Worm (Caenorhabditis elegans): ENCODE measurements around the gene C05C10.5.
A peak's percentile ranks its signal among the peaks of the same experiment; 100 is the strongest.

C05C10.5 gene

ce11 chrII:9920468-9920867 lies 18.4 kb upstream of the C05C10.5 start, which contains the start of gene pho-10:
Gene pho-10 (minus strand): TSS chrII:9920568.
- TF ChIP-seq F44E2.7 (GFP tag; IDR thresholded peaks at IDR 0.05) = no peak
- TF ChIP-seq F49E8.2 (tag; optimal IDR thresholded peaks at IDR 0.05; ENCODE audit: borderline replicate concordance) = no peak
- TF ChIP-seq lin-29 (GFP tag; IDR thresholded peaks at IDR 0.05) = no peak
- TF ChIP-seq nhr-11 (tag; optimal IDR thresholded peaks at IDR 0.05) = no peak
- TF ChIP-seq attf-4 (tag; optimal IDR thresholded peaks at IDR 0.05) = no peak
- TF ChIP-seq php-3 (GFP tag; IDR thresholded peaks at IDR 0.05) = no peak
- TF ChIP-seq hif-1 (tag; optimal IDR thresholded peaks at IDR 0.05) = no peak
- TF ChIP-seq ctbp-1 (GFP tag; IDR thresholded peaks at IDR 0.05) = no peak

ce11 chrII:9921622-9922269 lies 17.1 kb upstream of the C05C10.5 start, which contains the start of gene C05C10.2:
Gene C05C10.2 (plus strand): TSS chrII:9922219.
- TF ChIP-seq unc-62 (GFP tag; optimal IDR thresholded peaks at IDR 0.05 in 1 of 2) (peak in 1 of 2 experiments; percentile 42), unc-62 (tag; optimal IDR thresholded peaks at IDR 0.05) (no peak), Y105C5A.15 (GFP tag; IDR thresholded peaks at IDR 0.05) (no peak), nhr-11 (tag; optimal IDR thresholded peaks at IDR 0.05) (no peak), aha-1 (tag) (peak; percentile 72), dmd-8 (GFP tag; IDR thresholded peaks at IDR 0.05) (no peak), madf-9 (GFP tag; conservative IDR thresholded peaks at IDR 0.05) (no peak), php-3 (GFP tag; IDR thresholded peaks at IDR 0.05) (no peak), zip-11 (GFP tag; IDR thresholded peaks at IDR 0.05) (no peak), pqm-1 (tag; optimal IDR thresholded peaks at IDR 0.05) (no peak), lir-3 (tag; optimal IDR thresholded peaks at IDR 0.05) (no peak), ceh-32 (tag; optimal IDR thresholded peaks at IDR 0.05; ENCODE audit: poor library complexity) (no peak), lin-38 (GFP tag; IDR thresholded peaks at IDR 0.05) (no peak)

ce11 chrII:9928470-9928869 lies 10.4 kb upstream of the C05C10.5 start:
- TF ChIP-seq zip-2 (tag; optimal IDR thresholded peaks at IDR 0.05) (no peak), aha-1 (tag) (peak; percentile 91)

- no peak for TF ChIP-seq fkh-10 (GFP tag; optimal IDR thresholded peaks at IDR 0.05)
- no peak for TF ChIP-seq ces-1 (GFP tag; optimal IDR thresholded peaks at IDR 0.05)
- no peak for TF ChIP-seq nhr-48 (tag; optimal IDR thresholded peaks at IDR 0.05)
- TF ChIP-seq duxl-1 (tag; optimal IDR thresholded peaks at IDR 0.05; ENCODE audit: poor library complexity) = peak; percentile 30
- no peak for TF ChIP-seq aly-2 (tag; optimal IDR thresholded peaks at IDR 0.05)
- peak; percentile 87 for TF ChIP-seq mes-2 (tag; optimal IDR thresholded peaks at IDR 0.05; ENCODE audit: poor library complexity, severe bottlenecking)
- peak; percentile 44 for TF ChIP-seq hmg-1.1 (GFP tag; IDR thresholded peaks at IDR 0.05)
- TF ChIP-seq dpl-1 (GFP tag; optimal IDR thresholded peaks at IDR 0.05) = peak; percentile 22
- TF ChIP-seq lir-3 (tag; optimal IDR thresholded peaks at IDR 0.05) = no peak
- peak; percentile 21 for TF ChIP-seq mep-1 (tag; optimal IDR thresholded peaks at IDR 0.05)
- TF ChIP-seq unc-130 (GFP tag; optimal IDR thresholded peaks at IDR 0.05) = peak; percentile 21
- TF ChIP-seq zip-11 (GFP tag; IDR thresholded peaks at IDR 0.05) = no peak
- no peak for TF ChIP-seq F37D6.2 (tag; optimal IDR thresholded peaks at IDR 0.05)
- TF ChIP-seq lsy-2 (tag; optimal IDR thresholded peaks at IDR 0.05) = peak in 1 of 2 experiments; percentile 40
- TF ChIP-seq dmd-8 (GFP tag; IDR thresholded peaks at IDR 0.05) = 0 out of 2 replicates have a peak, but pooled peaks have one; percentile 51
- no peak for TF ChIP-seq madf-5 (GFP tag; IDR thresholded peaks at IDR 0.05)
- no peak for TF ChIP-seq mxl-2 (GFP tag; conservative IDR thresholded peaks at IDR 0.05)
- TF ChIP-seq spr-3 (GFP tag; optimal IDR thresholded peaks at IDR 0.05) = no peak
- TF ChIP-seq nhr-41 (GFP tag; IDR thresholded peaks at IDR 0.05) = no peak
- TF ChIP-seq dmd-6 (GFP tag; IDR thresholded peaks at IDR 0.05) = no peak; the same call in 1 of the 2 replicates
- 0 out of 2 replicates have a peak, but pooled peaks have one; percentile 52 for TF ChIP-seq ceh-20 (GFP tag; IDR thresholded peaks at IDR 0.05)
- TF ChIP-seq gei-8 (GFP tag; optimal IDR thresholded peaks at IDR 0.05) = no peak
- no peak for TF ChIP-seq fos-1 (tag; optimal IDR thresholded peaks at IDR 0.05)
- TF ChIP-seq saeg-2 (GFP tag; IDR thresholded peaks at IDR 0.05) = no peak
- no peak for TF ChIP-seq zag-1 (tag; optimal IDR thresholded peaks at IDR 0.05)
- TF ChIP-seq hlh-30 (tag; optimal IDR thresholded peaks at IDR 0.05; ENCODE audit: insufficient read depth) = peak; percentile 57
- TF ChIP-seq lin-38 (GFP tag; IDR thresholded peaks at IDR 0.05) = peak; percentile 38
- TF ChIP-seq tra-1 (GFP tag; IDR thresholded peaks at IDR 0.05) = 0 out of 2 replicates have a peak, but pooled peaks have one; percentile 32
- no peak for TF ChIP-seq ceh-28 (tag; optimal IDR thresholded peaks at IDR 0.05)
- TF ChIP-seq zip-2 (tag; optimal IDR thresholded peaks at IDR 0.05) = no peak
Measured at ce11 chrII:9931012-9931411, 7.8 kb upstream of the C05C10.5 start.

All from whole organism, L4 larva.